Fruit fly (Drosophila melanogaster) whole organism, embryonic: ENCODE data around the gene Paics.

ENCODE experiments used
- Aef1 ChIP-seq: fragments of 200-800 bp; sonication (Bioruptor generic); IDR thresholded peaks from 3 replicates; pipeline ENCODE4 v1.3.6; 2022; ENCODE audit warnings: missing biosample characterization, missing genetic modification characterization
- C15 ChIP-seq: fragments of 200-800 bp; sonication (Bioruptor generic); IDR thresholded peaks from 3 replicates; pipeline ENCODE4 v1.3.6; 2022; ENCODE audit warnings: missing biosample characterization, missing genetic modification characterization
- CG1024 ChIP-seq: fragments of 200-800 bp; sonication (Bioruptor generic); IDR thresholded peaks from 2 replicates; pipeline ENCODE4 v1.3.6; 2022; ENCODE audit warnings: missing biosample characterization, missing genetic modification characterization
- CG10274 ChIP-seq: fragments of 200-800 bp; sonication (Bioruptor generic); optimal IDR thresholded peaks from 3 replicates; lab custom pipeline; 2017; ENCODE audit warnings: missing biosample characterization, mild to moderate bottlenecking, missing genetic modification characterization
- CG10543 ChIP-seq: fragments of 200-800 bp; sonication (Bioruptor generic); optimal IDR thresholded peaks from 3 replicates; lab custom pipeline; 2017; ENCODE audit warnings: missing biosample characterization, mild to moderate bottlenecking, missing genetic modification characterization, moderate library complexity
- CG13424 ChIP-seq: fragments of 200-800 bp; sonication (Bioruptor generic); optimal IDR thresholded peaks from 2 replicates; lab custom pipeline; 2019; ENCODE audit warnings: missing biosample characterization, mild to moderate bottlenecking, missing genetic modification characterization, moderate library complexity
- CG14014 ChIP-seq: fragments of 200-800 bp; sonication (Bioruptor generic); IDR thresholded peaks from 2 replicates; pipeline ENCODE4 v1.3.6; 2022; ENCODE audit warnings: missing biosample characterization, missing genetic modification characterization
- CG15479 ChIP-seq: fragments of 200-800 bp; sonication (Bioruptor generic); optimal IDR thresholded peaks from 3 replicates; lab custom pipeline; 2019; ENCODE audit warnings: missing biosample characterization, mild to moderate bottlenecking, missing genetic modification characterization, moderate library complexity
- CG32772 ChIP-seq: fragments of 200-800 bp; sonication (Bioruptor generic); IDR thresholded peaks from 2 replicates; pipeline ENCODE4 v1.3.6; 2022; ENCODE audit warnings: missing biosample characterization, missing genetic modification characterization
- CG33557 ChIP-seq: fragments of 200-800 bp; sonication (Bioruptor generic); optimal IDR thresholded peaks from 2 replicates; lab custom pipeline; 2019; ENCODE audit warnings: missing biosample characterization, mild to moderate bottlenecking, missing genetic modification characterization, moderate library complexity
- CG34422 ChIP-seq: fragments of 200-800 bp; sonication (Bioruptor generic); IDR thresholded peaks from 3 replicates; pipeline ENCODE4 v1.3.6; 2022; ENCODE audit warnings: missing biosample characterization, missing genetic modification characterization
- CG43689 ChIP-seq: fragments of 200-800 bp; sonication (Bioruptor generic); IDR thresholded peaks from 2 replicates; pipeline ENCODE4 v1.3.6; 2022; ENCODE audit warnings: missing biosample characterization, missing genetic modification characterization
- CG7987 ChIP-seq: fragments of 200-800 bp; sonication (Bioruptor generic); optimal IDR thresholded peaks from 2 replicates; lab custom pipeline; 2018; ENCODE audit warnings: missing biosample characterization, mild to moderate bottlenecking, missing genetic modification characterization, moderate library complexity
- CG8281 ChIP-seq: fragments of 200-800 bp; sonication (Bioruptor generic); optimal IDR thresholded peaks from 2 replicates; lab custom pipeline; 2018; ENCODE audit warnings: missing biosample characterization, mild to moderate bottlenecking, missing genetic modification characterization, moderate library complexity
- CG8478 ChIP-seq: fragments of >200 bp; optimal IDR thresholded peaks from 2 replicates; lab custom pipeline; 2018
- CTCF ChIP-seq: fragments of 200-800 bp; sonication (Bioruptor generic); optimal IDR thresholded peaks from 2 replicates; lab custom pipeline; 2017; ENCODE audit warnings: missing biosample characterization, mild to moderate bottlenecking, missing genetic modification characterization, moderate library complexity
- Drgx ChIP-seq: fragments of 200-800 bp; sonication (Bioruptor generic); IDR thresholded peaks from 2 replicates; pipeline ENCODE4 v1.3.6; 2022; ENCODE audit warnings: missing biosample characterization, missing genetic modification characterization
- Ets65A ChIP-seq: fragments of 200-800 bp; sonication (Bioruptor generic); peaks from one replicate; lab custom pipeline; 2016; ENCODE audit warnings: missing biosample characterization, missing genetic modification characterization
- Med ChIP-seq: fragments of 200-800 bp; sonication (Bioruptor generic); peaks from one replicate; lab custom pipeline; 2016; ENCODE audit warnings: missing biosample characterization, missing genetic modification characterization, mild to moderate bottlenecking, inconsistent platforms, moderate library complexity
- Neu2 ChIP-seq: fragments of 200-800 bp; sonication (Bioruptor generic); optimal IDR thresholded peaks from 3 replicates; lab custom pipeline; 2016; ENCODE audit warnings: missing biosample characterization, missing genetic modification characterization, borderline replicate concordance
- Nf-YA ChIP-seq: fragments of 200-800 bp; sonication (Bioruptor generic); IDR thresholded peaks from 2 replicates; pipeline ENCODE4 v1.3.6; 2022; ENCODE audit warnings: missing biosample characterization, missing genetic modification characterization
- Side ChIP-seq: fragments of 200-800 bp; sonication (Bioruptor generic); optimal IDR thresholded peaks from 2 replicates; lab custom pipeline; 2016; ENCODE audit warnings: missing biosample characterization, missing genetic modification characterization
- Spps ChIP-seq: fragments of 200-800 bp; sonication (Bioruptor generic); optimal IDR thresholded peaks from 2 replicates; lab custom pipeline; 2018; ENCODE audit warnings: missing biosample characterization, mild to moderate bottlenecking, missing genetic modification characterization
- Trl ChIP-seq, 3 experiments: fragments of >200 bp in 2 of 3; fragments of 200-800 bp in 1 of 3; sonication (Bioruptor generic) in 1 of 3; optimal IDR thresholded peaks; 2 replicates in 1 of 3; 3 replicates in 2 of 3; lab custom pipeline; 2016 to 2017; ENCODE audit warnings: missing biosample characterization in 1 of 3, missing genetic modification characterization in 1 of 3
- Usf ChIP-seq: fragments of 200-800 bp; sonication (Bioruptor generic); optimal IDR thresholded peaks from 2 replicates; lab custom pipeline; 2017; ENCODE audit warnings: missing genotype, missing biosample characterization, missing genetic modification characterization
- abd-A ChIP-seq: fragments of 200-800 bp; sonication (Bioruptor generic); optimal IDR thresholded peaks from 3 replicates; lab custom pipeline; 2019; ENCODE audit warnings: missing biosample characterization, mild to moderate bottlenecking, missing genetic modification characterization, moderate library complexity
- aop ChIP-seq: fragments of 200-800 bp; sonication (Bioruptor generic); IDR thresholded peaks from 2 replicates; pipeline ENCODE4 v1.3.6; 2022; ENCODE audit warnings: missing biosample characterization, missing genetic modification characterization
- bab2 ChIP-seq: fragments of 200-800 bp; sonication (Bioruptor generic); optimal IDR thresholded peaks from 2 replicates; lab custom pipeline; 2016; ENCODE audit warnings: missing biosample characterization, missing genetic modification characterization
- cg ChIP-seq: fragments of 200-800 bp; sonication (Bioruptor generic); optimal IDR thresholded peaks from 3 replicates; lab custom pipeline; 2019; ENCODE audit warnings: missing biosample characterization, mild to moderate bottlenecking, missing genetic modification characterization, moderate library complexity
- chn ChIP-seq: fragments of 200-800 bp; sonication (Bioruptor generic); optimal IDR thresholded peaks from 2 replicates; lab custom pipeline; 2016; ENCODE audit warnings: missing biosample characterization, missing genetic modification characterization
- crol ChIP-seq: fragments of 200-800 bp; sonication (Bioruptor generic); IDR thresholded peaks from 2 replicates; pipeline ENCODE4 v1.3.6; 2022; ENCODE audit warnings: missing biosample characterization, missing genetic modification characterization
- cwo ChIP-seq: fragments of 200-800 bp; sonication (Bioruptor generic); optimal IDR thresholded peaks from 3 replicates; lab custom pipeline; 2017; ENCODE audit warnings: missing biosample characterization, missing genetic modification characterization, mild to moderate bottlenecking, moderate library complexity, missing genetic modification reagents
- dati ChIP-seq: fragments of 200-800 bp; sonication (Bioruptor generic); IDR thresholded peaks from 2 replicates; pipeline ENCODE4 v1.3.6; 2022; ENCODE audit warnings: missing biosample characterization, missing genetic modification characterization
- ftz-f1 ChIP-seq: fragments of 200-800 bp; sonication (Bioruptor generic); optimal IDR thresholded peaks from 2 replicates; lab custom pipeline; 2016; ENCODE audit warnings: missing biosample characterization, missing genetic modification characterization
- gcm2 ChIP-seq: fragments of 200-800 bp; sonication (Bioruptor generic); optimal IDR thresholded peaks from 2 replicates; lab custom pipeline; 2016; ENCODE audit warnings: missing biosample characterization, missing genetic modification characterization
- gfzf ChIP-seq: fragments of 200-800 bp; sonication (Bioruptor generic); optimal IDR thresholded peaks from 2 replicates; lab custom pipeline; 2016; ENCODE audit warnings: missing biosample characterization, mild to moderate bottlenecking, missing genetic modification characterization, moderate library complexity
- kni ChIP-seq: fragments of 200-800 bp; sonication (Bioruptor generic); optimal IDR thresholded peaks from 3 replicates; lab custom pipeline; 2017; ENCODE audit warnings: mild to moderate bottlenecking, missing biosample characterization, missing genetic modification reagents, missing genetic modification characterization
- nau ChIP-seq: fragments of 200-800 bp; sonication (Bioruptor generic); optimal IDR thresholded peaks from 3 replicates; lab custom pipeline; 2017; ENCODE audit warnings: missing biosample characterization, mild to moderate bottlenecking, missing genetic modification characterization, missing genetic modification reagents
- pita ChIP-seq: fragments of 200-800 bp; sonication (Bioruptor generic); optimal IDR thresholded peaks from 2 replicates; lab custom pipeline; 2017; ENCODE audit warnings: missing biosample characterization, mild to moderate bottlenecking, missing genetic modification characterization
- rib ChIP-seq: fragments of 200-800 bp; sonication (Bioruptor generic); IDR thresholded peaks from 2 replicates; pipeline ENCODE4 v1.3.6; 2022; ENCODE audit warnings: missing biosample characterization, missing genetic modification characterization
- sens ChIP-seq: fragments of 200-800 bp; sonication (Bioruptor generic); peaks from one replicate; lab custom pipeline; 2016; ENCODE audit warnings: missing biosample characterization, missing genetic modification characterization
- shn ChIP-seq: fragments of 200-800 bp; sonication (Bioruptor generic); optimal IDR thresholded peaks from 3 replicates; lab custom pipeline; 2016; ENCODE audit warnings: missing biosample characterization, missing genetic modification characterization
- sqz ChIP-seq: fragments of 200-800 bp; sonication (Bioruptor generic); optimal IDR thresholded peaks from 3 replicates; lab custom pipeline; 2018; ENCODE audit warnings: missing biosample characterization, mild to moderate bottlenecking, missing genetic modification characterization
- sug ChIP-seq: fragments of 200-800 bp; optimal IDR thresholded peaks from 2 replicates; lab custom pipeline; 2019; ENCODE audit warnings: missing biosample characterization, mild to moderate bottlenecking, missing genetic modification characterization, moderate library complexity
- tll ChIP-seq, 2 experiments: fragments of 200-800 bp in 1 of 2; fragments of >200 bp in 1 of 2; sonication (Bioruptor generic) in 1 of 2; optimal IDR thresholded peaks; 2 replicates each; lab custom pipeline; 2017 to 2019; ENCODE audit warnings: missing biosample characterization in 2 of 2, missing genetic modification characterization in 2 of 2, mild to moderate bottlenecking in 1 of 2, moderate library complexity in 1 of 2
- trem ChIP-seq: fragments of 200-800 bp; optimal IDR thresholded peaks from 3 replicates; lab custom pipeline; 2019; ENCODE audit warnings: missing biosample characterization, mild to moderate bottlenecking, missing genetic modification characterization, moderate library complexity
- vvl ChIP-seq: fragments of 200-800 bp; sonication (Bioruptor generic); IDR thresholded peaks from 2 replicates; pipeline ENCODE4 v1.3.6; 2022; ENCODE audit warnings: missing biosample characterization, missing genetic modification characterization
- wor ChIP-seq: fragments of 200-800 bp; sonication (Bioruptor generic); IDR thresholded peaks from 2 replicates; pipeline ENCODE4 v1.3.6; 2022; ENCODE audit warnings: missing biosample characterization, missing genetic modification characterization

Gene Paics

dm6 chrX:12723332-12723731 lies 37.1 kb downstream of the Paics start (continued):
- no peak for TF ChIP-seq bab2
- TF ChIP-seq pita (GFP tag; lab: Kevin White, UChicago) = no peak
- TF ChIP-seq ftz-f1 (GFP tag; lab: Kevin White, UChicago) = peak; percentile 28
- peak; percentile 31; the same call in 1 of the 2 replicates for TF ChIP-seq rib (GFP tag; lab: Robert Waterston, UW)
- TF ChIP-seq CG7987 (GFP tag; lab: Kevin White, UChicago) = peak; percentile 13
- TF ChIP-seq nau = no peak
- no peak for TF ChIP-seq gcm2 (GFP tag; lab: Kevin White, UChicago)
- no peak for TF ChIP-seq CG14014 (GFP tag; lab: Robert Waterston, UW)
- TF ChIP-seq trem = no peak
- TF ChIP-seq wor (GFP tag; lab: Robert Waterston, UW) = no peak
- no peak for TF ChIP-seq dati (GFP tag; lab: Robert Waterston, UW)
- peak; percentile 23; the same call in 1 of the 2 replicates for TF ChIP-seq CG32772 (GFP tag; lab: Robert Waterston, UW)
- no peak for TF ChIP-seq shn
- TF ChIP-seq Med (GFP tag; lab: Kevin White, UChicago) = peak; percentile 21
- TF ChIP-seq aop = no peak
- no peak for TF ChIP-seq Side (GFP tag; lab: Kevin White, UChicago)
- no peak for TF ChIP-seq CG43689 (GFP tag; lab: Robert Waterston, UW)
- no peak for TF ChIP-seq CG13424
- no peak for TF ChIP-seq chn (GFP tag; lab: Kevin White, UChicago)
- no peak for TF ChIP-seq Trl (optimal IDR thresholded peaks at IDR 0.05; lab: Kevin White, UChicago)
- TF ChIP-seq Trl (GFP tag; optimal IDR thresholded peaks at IDR 0.05; lab: Kevin White, UChicago) = no peak
- no peak for TF ChIP-seq CG33557 (GFP tag; lab: Kevin White, UChicago)
- TF ChIP-seq sens (GFP tag; lab: Kevin White, UChicago) = no peak
- no peak for TF ChIP-seq CG10274 (GFP tag; lab: Kevin White, UChicago)
- no peak for TF ChIP-seq C15

dm6 chrX:12722009-12722408 lies 38.4 kb downstream of the Paics start:
- TF ChIP-seq Med (GFP tag; lab: Kevin White, UChicago) (peak; percentile 16), CG10274 (GFP tag; lab: Kevin White, UChicago) (no peak)

- TF ChIP-seq cwo (GFP tag; lab: Kevin White, UChicago) (no peak), cg (GFP tag; lab: Kevin White, UChicago) (peak; percentile 29), tll (GFP tag; optimal IDR thresholded peaks at IDR 0.05; lab: Kevin White, UChicago) (no peak), Neu2 (GFP tag; lab: Kevin White, UChicago) (no peak), CG1024 (GFP tag; lab: Robert Waterston, UW) (no peak), crol (GFP tag; lab: Robert Waterston, UW) (peak; percentile 55), abd-A (tag; lab: Kevin White, UChicago) (peak; percentile 39), CG34422 (no peak), CG33557 (GFP tag; lab: Kevin White, UChicago) (no peak), Drgx (peak; percentile 22; the same call in 1 of the 2 replicates), CG8281 (no peak), CTCF (GFP tag; lab: Kevin White, UChicago) (peak; percentile 87), CG15479 (GFP tag; lab: Kevin White, UChicago) (no peak), CG8478 (lab: Kevin White, UChicago) (no peak), Usf (GFP tag; lab: Kevin White, UChicago) (no peak), kni (GFP tag; lab: Kevin White, UChicago) (peak; percentile 11), Ets65A (peak; percentile 3), gfzf (GFP tag; lab: Kevin White, UChicago) (no peak), Med (GFP tag; lab: Kevin White, UChicago) (peak; percentile 52), vvl (GFP tag; lab: Robert Waterston, UW) (peak; percentile 67; the same call in 1 of the 2 replicates), sug (no peak), CG10543 (GFP tag; lab: Kevin White, UChicago) (no peak), sqz (GFP tag; lab: Kevin White, UChicago) (peak; percentile 62), Aef1 (GFP tag; lab: Robert Waterston, UW) (no peak), Spps (tag; lab: Kevin White, UChicago) (no peak), Nf-YA (GFP tag; lab: Robert Waterston, UW) (no peak)
These were observed 39.1 kb downstream of the Paics start for dm6 chrX:12721111-12721869.
